Worm (Caenorhabditis elegans): ENCODE measurements around the gene Y46G5A.8.

The Y46G5A.8 gene

ce11 chrII:12767258-12767824 is 11.2 kb downstream of the Y46G5A.8 start:
- TF ChIP-seq lir-3 (tag; optimal IDR thresholded peaks at IDR 0.05) = no peak
- TF ChIP-seq set-16 (GFP tag; IDR thresholded peaks at IDR 0.05) = peak; percentile 86

DNA sequence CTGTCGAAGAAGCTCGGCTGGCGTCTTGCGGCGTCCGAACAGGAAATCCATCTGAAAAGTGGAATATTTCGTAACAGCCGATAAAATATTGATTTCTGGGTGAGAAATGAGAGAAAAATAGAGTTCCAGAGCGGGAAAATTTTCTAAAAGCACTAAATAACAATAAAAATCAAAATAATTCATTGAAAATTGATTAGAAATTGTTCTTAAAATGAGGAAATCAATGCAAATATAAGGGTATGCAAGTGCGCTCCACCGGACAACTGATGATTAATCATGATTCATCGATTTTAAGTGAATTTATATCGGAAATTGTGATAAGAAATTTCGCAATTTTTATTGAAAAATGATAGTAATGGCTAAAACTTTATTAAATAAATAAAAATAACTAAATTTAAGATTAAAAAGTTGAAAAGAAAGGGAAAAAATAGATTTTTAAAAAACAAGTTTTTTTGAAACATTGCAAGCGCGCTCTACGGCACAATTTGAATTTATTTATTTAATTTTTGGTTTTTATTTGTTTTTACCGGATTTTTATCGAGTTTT is 12.1 kb downstream of the Y46G5A.8 start, which contains the start of the genes vps-2 and tiar-2:
vps-2 (minus strand) TSS at position 51 of the 546 bp plus-strand sequence.
tiar-2 (plus strand) TSS at position 520 of the 546 bp plus-strand sequence.
- TF ChIP-seq nhr-111 (GFP tag; optimal IDR thresholded peaks at IDR 0.05) (no peak), gei-8 (GFP tag; optimal IDR thresholded peaks at IDR 0.05) (no peak), mes-2 (tag; optimal IDR thresholded peaks at IDR 0.05; ENCODE audit: poor library complexity, severe bottlenecking) (peak; percentile 46), hif-1 (tag; optimal IDR thresholded peaks at IDR 0.05) (no peak), nhr-76 (tag; optimal IDR thresholded peaks at IDR 0.05) (no peak), egl-43 (GFP tag; IDR thresholded peaks at IDR 0.05) (no peak), dmd-8 (GFP tag; IDR thresholded peaks at IDR 0.05) (no peak), F37D6.2 (tag; optimal IDR thresholded peaks at IDR 0.05) (peak; percentile 41), zfp-2 (tag; optimal IDR thresholded peaks at IDR 0.05) (no peak), Y75B8A.6 (GFP tag; IDR thresholded peaks at IDR 0.05) (no peak), pqm-1 (tag; optimal IDR thresholded peaks at IDR 0.05) (peak; percentile 64), attf-4 (tag; optimal IDR thresholded peaks at IDR 0.05) (no peak), set-16 (GFP tag; IDR thresholded peaks at IDR 0.05) (no peak), vab-7 (GFP tag; IDR thresholded peaks at IDR 0.05) (no peak), nhr-41 (GFP tag; IDR thresholded peaks at IDR 0.05) (no peak), hlh-11 (tag; optimal IDR thresholded peaks at IDR 0.05) (peak; percentile 46), lin-1 (GFP tag; IDR thresholded peaks at IDR 0.05) (no peak), nhr-11 (tag; optimal IDR thresholded peaks at IDR 0.05) (no peak), ztf-11 (tag; optimal IDR thresholded peaks at IDR 0.05) (no peak), cey-2 (tag; optimal IDR thresholded peaks at IDR 0.05; ENCODE audit: borderline replicate concordance, insufficient read depth) (no peak), D1046.2 (GFP tag; IDR thresholded peaks at IDR 0.05) (no peak), rbr-2 (tag; optimal IDR thresholded peaks at IDR 0.05) (peak; percentile 62), dpl-1 (GFP tag; optimal IDR thresholded peaks at IDR 0.05) (peak; percentile 72), nhr-77 (tag; optimal IDR thresholded peaks at IDR 0.05) (peak; percentile 44), nhr-48 (tag; optimal IDR thresholded peaks at IDR 0.05) (no peak), lim-7 (GFP tag; IDR thresholded peaks at IDR 0.05) (no peak), nhr-28 (tag; optimal IDR thresholded peaks at IDR 0.05) (peak; percentile 46), hlh-30 (tag; optimal IDR thresholded peaks at IDR 0.05; ENCODE audit: insufficient read depth) (peak; percentile 59), ztf-7 (tag; optimal IDR thresholded peaks at IDR 0.05) (peak; percentile 80), F26F4.8 (GFP tag; conservative IDR thresholded peaks at IDR 0.05) (no peak), dve-1 (tag; optimal IDR thresholded peaks at IDR 0.05; ENCODE audit: insufficient read depth) (peak; percentile 41), duxl-1 (tag; optimal IDR thresholded peaks at IDR 0.05; ENCODE audit: poor library complexity) (no peak), pha-4 (GFP tag; IDR thresholded peaks at IDR 0.05) (no peak), pha-4 (tag; optimal IDR thresholded peaks at IDR 0.05) (no peak), lin-38 (GFP tag; IDR thresholded peaks at IDR 0.05) (peak; percentile 94), hmg-1.1 (GFP tag; IDR thresholded peaks at IDR 0.05) (no peak), lsy-2 (tag; optimal IDR thresholded peaks at IDR 0.05) (peak in 1 of 2 experiments; percentile 77), F49E8.2 (tag; optimal IDR thresholded peaks at IDR 0.05; ENCODE audit: borderline replicate concordance) (no peak), sdz-12 (GFP tag; optimal IDR thresholded peaks at IDR 0.05) (no peak), zfp-3 (GFP tag; conservative IDR thresholded peaks at IDR 0.05) (no peak), ctbp-1 (GFP tag; IDR thresholded peaks at IDR 0.05) (0 out of 2 replicates have a peak, but pooled peaks have one; percentile 15), nhr-102 (tag; optimal IDR thresholded peaks at IDR 0.05) (peak; percentile 26), zip-11 (GFP tag; IDR thresholded peaks at IDR 0.05) (no peak), R02D3.7 (tag; optimal IDR thresholded peaks at IDR 0.05) (no peak), fkh-10 (GFP tag; optimal IDR thresholded peaks at IDR 0.05) (peak; percentile 6), unc-62 (GFP tag; optimal IDR thresholded peaks at IDR 0.05 in 1 of 2) (peak in 1 of 2 experiments; percentile 64), unc-62 (tag; optimal IDR thresholded peaks at IDR 0.05) (no peak)

All from whole organism, L4 larva.